Fruit fly (Drosophila melanogaster) whole organism, embryonic: ENCODE measurements around the gene CG11698.

Experiments used
- ATbp ChIP-seq: fragments of 200-800 bp; sonication (Bioruptor generic); optimal IDR thresholded peaks from 2 replicates; lab custom pipeline; 2017; ENCODE audit warnings: missing biosample characterization, mild to moderate bottlenecking, missing genetic modification characterization, missing genetic modification reagents
- Atf-2 ChIP-seq: fragments of 200-800 bp; sonication (Bioruptor generic); optimal IDR thresholded peaks from 2 replicates; lab custom pipeline; 2016; ENCODE audit warnings: missing biosample characterization, missing genetic modification characterization
- Blimp-1 ChIP-seq: fragments of 200-800 bp; sonication (Bioruptor generic); optimal IDR thresholded peaks from 3 replicates; lab custom pipeline; 2018; ENCODE audit warnings: missing biosample characterization, missing genetic modification characterization, mild to moderate bottlenecking, moderate library complexity, missing genetic modification reagents
- CG10366 ChIP-seq: fragments of 200-800 bp; sonication (Bioruptor generic); IDR thresholded peaks from 2 replicates; pipeline ENCODE4 v1.3.6; 2022; ENCODE audit warnings: missing biosample characterization, missing genetic modification characterization
- CG12155 ChIP-seq: fragments of 200-800 bp; sonication (Bioruptor generic); optimal IDR thresholded peaks from 3 replicates; lab custom pipeline; 2016; ENCODE audit warnings: missing biosample characterization, missing genetic modification characterization
- CG12219 ChIP-seq: fragments of 200-800 bp; sonication (Bioruptor generic); optimal IDR thresholded peaks from 3 replicates; lab custom pipeline; 2018; ENCODE audit warnings: missing biosample characterization, mild to moderate bottlenecking, missing genetic modification characterization
- CG13287 ChIP-seq: fragments of 200-800 bp; sonication (Bioruptor generic); IDR thresholded peaks from 2 replicates; pipeline ENCODE4 v1.3.6; 2022; ENCODE audit warnings: missing biosample characterization, missing genetic modification characterization; ENCODE audit not compliant: partially characterized antibody
- CG17328 ChIP-seq: fragments of 200-800 bp; sonication (Bioruptor generic); IDR thresholded peaks from 2 replicates; pipeline ENCODE4 v1.3.6; 2022; ENCODE audit warnings: missing biosample characterization, missing genetic modification characterization
- CG17385 ChIP-seq: fragments of 200-800 bp; sonication (Bioruptor generic); optimal IDR thresholded peaks from 3 replicates; lab custom pipeline; 2018; ENCODE audit warnings: missing biosample characterization, mild to moderate bottlenecking, missing genetic modification characterization
- CG17802 ChIP-seq: fragments of 200-800 bp; sonication (Bioruptor generic); optimal IDR thresholded peaks from 2 replicates; lab custom pipeline; 2018; ENCODE audit warnings: missing biosample characterization, mild to moderate bottlenecking, missing genetic modification characterization, moderate library complexity
- CG30020 ChIP-seq: fragments of 200-800 bp; optimal IDR thresholded peaks from 2 replicates; lab custom pipeline; 2019; ENCODE audit warnings: missing biosample characterization, mild to moderate bottlenecking, missing genetic modification characterization, moderate library complexity
- CG31224 ChIP-seq: fragments of 200-800 bp; sonication (Bioruptor generic); IDR thresholded peaks from 2 replicates; pipeline ENCODE4 v1.3.6; 2022; ENCODE audit warnings: missing biosample characterization, missing genetic modification characterization
- CG32532 ChIP-seq: fragments of 200-800 bp; sonication (Bioruptor generic); IDR thresholded peaks from 2 replicates; pipeline ENCODE4 v1.3.6; 2022; ENCODE audit warnings: missing biosample characterization, missing genetic modification characterization
- CG4360 ChIP-seq: fragments of 200-800 bp; sonication (Bioruptor generic); IDR thresholded peaks from 2 replicates; pipeline ENCODE4 v1.3.6; 2022; ENCODE audit warnings: missing biosample characterization, missing genetic modification characterization
- CG6254 ChIP-seq: fragments of 200-800 bp; sonication (Bioruptor generic); optimal IDR thresholded peaks from 3 replicates; lab custom pipeline; 2017; ENCODE audit warnings: mild to moderate bottlenecking, missing biosample characterization, missing genetic modification reagents, missing genetic modification characterization
- CG6813 ChIP-seq: fragments of 200-800 bp; sonication (Bioruptor generic); optimal IDR thresholded peaks from 2 replicates; lab custom pipeline; 2017; ENCODE audit warnings: missing biosample characterization, missing genetic modification characterization, mild to moderate bottlenecking, moderate library complexity, missing genetic modification reagents
- CG7372 ChIP-seq: fragments of 200-800 bp; sonication (Bioruptor generic); IDR thresholded peaks from 2 replicates; pipeline ENCODE4 v1.3.6; 2022; ENCODE audit warnings: missing biosample characterization, missing genetic modification characterization
- CG7786 ChIP-seq: fragments of 200-800 bp; sonication (Bioruptor generic); optimal IDR thresholded peaks from 2 replicates; lab custom pipeline; 2016; ENCODE audit warnings: missing biosample characterization, missing genetic modification characterization
- CG7987 ChIP-seq: fragments of 200-800 bp; sonication (Bioruptor generic); optimal IDR thresholded peaks from 2 replicates; lab custom pipeline; 2018; ENCODE audit warnings: missing biosample characterization, mild to moderate bottlenecking, missing genetic modification characterization, moderate library complexity
- Dll ChIP-seq: fragments of 200-800 bp; sonication (Bioruptor generic); IDR thresholded peaks from 4 replicates; pipeline ENCODE4 v1.3.6; 2022; ENCODE audit warnings: missing biosample characterization, missing genetic modification characterization; ENCODE audit not compliant: partially characterized antibody
- Fer3 ChIP-seq: fragments of 200-800 bp; sonication (Bioruptor generic); optimal IDR thresholded peaks from 2 replicates; lab custom pipeline; 2018; ENCODE audit warnings: missing biosample characterization, mild to moderate bottlenecking, missing genetic modification characterization, moderate library complexity
- HLH3B ChIP-seq: fragments of 200-800 bp; sonication (Bioruptor generic); IDR thresholded peaks from 2 replicates; pipeline ENCODE4 v1.3.6; 2022; ENCODE audit warnings: missing biosample characterization, missing genetic modification characterization
- PHDP ChIP-seq: fragments of 200-800 bp; sonication (Bioruptor generic); optimal IDR thresholded peaks from 3 replicates; lab custom pipeline; 2018; ENCODE audit warnings: missing biosample characterization, mild to moderate bottlenecking, missing genetic modification characterization, moderate library complexity
- Scr ChIP-seq: fragments of 200-800 bp; sonication (Bioruptor generic); IDR thresholded peaks from 2 replicates; pipeline ENCODE4 v1.3.6; 2022; ENCODE audit warnings: missing biosample characterization, missing genetic modification characterization; ENCODE audit not compliant: partially characterized antibody
- Spps ChIP-seq: fragments of 200-800 bp; sonication (Bioruptor generic); optimal IDR thresholded peaks from 2 replicates; lab custom pipeline; 2018; ENCODE audit warnings: missing biosample characterization, mild to moderate bottlenecking, missing genetic modification characterization
- Tbp ChIP-seq: fragments of >200 bp; optimal IDR thresholded peaks from 2 replicates; lab custom pipeline; 2018; ENCODE audit warnings: missing biosample characterization, missing genetic modification characterization
- ara ChIP-seq: fragments of 200-800 bp; sonication (Bioruptor generic); IDR thresholded peaks from 2 replicates; pipeline ENCODE4 v1.3.6; 2022; ENCODE audit warnings: missing biosample characterization, missing genetic modification characterization
- ase ChIP-seq: fragments of 200-800 bp; sonication (Bioruptor generic); IDR thresholded peaks from 3 replicates; pipeline ENCODE4 v1.3.6; 2022; ENCODE audit warnings: missing biosample characterization, missing genetic modification characterization
- bigmax ChIP-seq: fragments of 200-800 bp; sonication (Bioruptor generic); optimal IDR thresholded peaks from 2 replicates; lab custom pipeline; 2018; ENCODE audit warnings: missing biosample characterization, mild to moderate bottlenecking, missing genetic modification characterization
- btn ChIP-seq: fragments of 200-800 bp; sonication (Bioruptor generic); optimal IDR thresholded peaks from 2 replicates; lab custom pipeline; 2016; ENCODE audit warnings: missing biosample characterization, missing genetic modification characterization
- dati ChIP-seq: fragments of 200-800 bp; sonication (Bioruptor generic); IDR thresholded peaks from 2 replicates; pipeline ENCODE4 v1.3.6; 2022; ENCODE audit warnings: missing biosample characterization, missing genetic modification characterization
- ems ChIP-seq: fragments of 200-800 bp; sonication (Bioruptor generic); optimal IDR thresholded peaks from 3 replicates; lab custom pipeline; 2016; ENCODE audit warnings: missing biosample characterization, missing genetic modification characterization
- esg ChIP-seq: fragments of 200-800 bp; sonication (Bioruptor generic); conservative IDR thresholded peaks from 2 replicates; pipeline ENCODE4 v1.3.6; 2022; ENCODE audit warnings: missing biosample characterization, missing genetic modification characterization
- exex ChIP-seq: fragments of 200-800 bp; sonication (Bioruptor generic); optimal IDR thresholded peaks from 4 replicates; lab custom pipeline; 2018; ENCODE audit warnings: missing biosample characterization, mild to moderate bottlenecking, missing genetic modification characterization, moderate library complexity
- gcm ChIP-seq: fragments of 200-800 bp; sonication (Bioruptor generic); optimal IDR thresholded peaks from 2 replicates; lab custom pipeline; 2019; ENCODE audit warnings: missing biosample characterization, mild to moderate bottlenecking, missing genetic modification characterization, moderate library complexity
- knrl ChIP-seq: fragments of 200-800 bp; sonication (Bioruptor generic); IDR thresholded peaks from 3 replicates; pipeline ENCODE4 v1.3.6; 2022; ENCODE audit warnings: missing biosample characterization, missing genetic modification characterization; ENCODE audit not compliant: partially characterized antibody
- lbe ChIP-seq: fragments of 200-800 bp; sonication (Bioruptor generic); optimal IDR thresholded peaks from 2 replicates; lab custom pipeline; 2016; ENCODE audit warnings: missing biosample characterization, mild to moderate bottlenecking, missing genetic modification characterization
- luna ChIP-seq: fragments of 200-800 bp; sonication (Bioruptor generic); optimal IDR thresholded peaks from 2 replicates; lab custom pipeline; 2016; ENCODE audit warnings: missing biosample characterization, missing genetic modification characterization
- oc ChIP-seq: fragments of 200-800 bp; sonication (Bioruptor generic); optimal IDR thresholded peaks from 2 replicates; lab custom pipeline; 2018; ENCODE audit warnings: missing biosample characterization, mild to moderate bottlenecking, missing genetic modification characterization, moderate library complexity
- onecut ChIP-seq: fragments of 200-800 bp; sonication (Bioruptor generic); IDR thresholded peaks from 2 replicates; pipeline ENCODE4 v1.3.6; 2022; ENCODE audit warnings: missing biosample characterization, missing genetic modification characterization
- repo ChIP-seq: fragments of 200-800 bp; sonication (Bioruptor generic); optimal IDR thresholded peaks from 2 replicates; lab custom pipeline; 2016; ENCODE audit warnings: missing biosample characterization, missing genetic modification characterization
- ro ChIP-seq: fragments of 200-800 bp; sonication (Bioruptor generic); IDR thresholded peaks from 2 replicates; pipeline ENCODE4 v1.3.6; 2022; ENCODE audit warnings: missing biosample characterization, missing genetic modification characterization
- run ChIP-seq: fragments of 200-800 bp; sonication (Bioruptor generic); optimal IDR thresholded peaks from 3 replicates; lab custom pipeline; 2018; ENCODE audit warnings: missing biosample characterization, mild to moderate bottlenecking, missing genetic modification characterization
- sd ChIP-seq: fragments of 200-800 bp; sonication (Bioruptor generic); optimal IDR thresholded peaks from 3 replicates; lab custom pipeline; 2018; ENCODE audit warnings: missing biosample characterization, mild to moderate bottlenecking, missing genetic modification characterization, moderate library complexity
- sima ChIP-seq: fragments of 200-800 bp; sonication (Bioruptor generic); optimal IDR thresholded peaks from 2 replicates; lab custom pipeline; 2016; ENCODE audit warnings: missing biosample characterization, missing genetic modification characterization
- sna ChIP-seq: fragments of 200-800 bp; sonication (Bioruptor generic); IDR thresholded peaks from 2 replicates; pipeline ENCODE4 v1.3.6; 2022; ENCODE audit warnings: missing biosample characterization, missing genetic modification characterization; ENCODE audit not compliant: partially characterized antibody
- sqz ChIP-seq: fragments of 200-800 bp; sonication (Bioruptor generic); optimal IDR thresholded peaks from 3 replicates; lab custom pipeline; 2018; ENCODE audit warnings: missing biosample characterization, mild to moderate bottlenecking, missing genetic modification characterization
- twi ChIP-seq: fragments of 200-800 bp; optimal IDR thresholded peaks from 2 replicates; lab custom pipeline; 2019; ENCODE audit warnings: missing biosample characterization, mild to moderate bottlenecking, missing genetic modification characterization, moderate library complexity
- unpg ChIP-seq: fragments of 200-800 bp; sonication (Bioruptor generic); optimal IDR thresholded peaks from 3 replicates; lab custom pipeline; 2018; ENCODE audit warnings: missing biosample characterization, mild to moderate bottlenecking, missing genetic modification characterization, moderate library complexity
- vfl ChIP-seq: fragments of 200-800 bp; sonication (Bioruptor generic); optimal IDR thresholded peaks from 2 replicates; lab custom pipeline; 2016; ENCODE audit warnings: missing biosample characterization, missing genetic modification characterization

Gene CG11698

dm6 chr3R:8354458-8354857, 42.5 kb downstream of the CG11698 start (continued):
- no peak for TF ChIP-seq CG13287 (GFP tag; lab: Robert Waterston, UW)
- peak; percentile 89 for TF ChIP-seq sd
- TF ChIP-seq Fer3 (tag; lab: Kevin White, UChicago) = peak; percentile 66
- TF ChIP-seq luna = no peak
- TF ChIP-seq gcm (GFP tag; lab: Kevin White, UChicago) = no peak
- peak; percentile 38 for TF ChIP-seq ems
- peak; percentile 62 for TF ChIP-seq HLH3B (GFP tag; lab: Robert Waterston, UW)
- TF ChIP-seq ATbp (GFP tag; lab: Kevin White, UChicago) = peak; percentile 61
- no peak for TF ChIP-seq Tbp (GFP tag; lab: Kevin White, UChicago)
- 0 out of 2 replicates have a peak, but pooled peaks have one; percentile 25 for TF ChIP-seq esg (GFP tag; lab: Robert Waterston, UW)
- TF ChIP-seq CG7987 (GFP tag; lab: Kevin White, UChicago) = no peak
- TF ChIP-seq onecut (GFP tag; lab: Robert Waterston, UW) = no peak
- no peak for TF ChIP-seq dati (GFP tag; lab: Robert Waterston, UW)
- TF ChIP-seq Blimp-1 (GFP tag; lab: Kevin White, UChicago) = peak; percentile 15
- peak; percentile 63; the same call in 2 of the 3 replicates for TF ChIP-seq ase (GFP tag; lab: Robert Waterston, UW)
- peak; percentile 40; the same call in 1 of the 2 replicates for TF ChIP-seq CG31224 (GFP tag; lab: Robert Waterston, UW)
- peak; percentile 62 for TF ChIP-seq lbe (GFP tag; lab: Kevin White, UChicago)
- peak; percentile 22 for TF ChIP-seq CG6254 (GFP tag; lab: Kevin White, UChicago)
- peak; percentile 23; the same call in 1 of the 2 replicates for TF ChIP-seq ara
- TF ChIP-seq CG7372 (GFP tag; lab: Robert Waterston, UW) = peak; percentile 9; the same call in 1 of the 2 replicates
- peak; percentile 7 for TF ChIP-seq run (tag; lab: Kevin White, UChicago)
- no peak for TF ChIP-seq exex (tag; lab: Kevin White, UChicago)
- TF ChIP-seq Dll = no peak
- TF ChIP-seq unpg = peak; percentile 66
- no peak for TF ChIP-seq bigmax (GFP tag; lab: Kevin White, UChicago)
- TF ChIP-seq CG32532 (GFP tag; lab: Robert Waterston, UW) = peak; percentile 73
- no peak for TF ChIP-seq repo (GFP tag; lab: Kevin White, UChicago)
- no peak for TF ChIP-seq ro
- no peak for TF ChIP-seq sima (GFP tag; lab: Kevin White, UChicago)
- TF ChIP-seq CG17328 = peak; percentile 54; the same call in 1 of the 2 replicates
- no peak for TF ChIP-seq sna
- TF ChIP-seq CG17385 (GFP tag; lab: Kevin White, UChicago) = peak; percentile 38
- peak; percentile 62 for TF ChIP-seq oc (tag; lab: Kevin White, UChicago)
- 0 out of 2 replicates have a peak, but pooled peaks have one; percentile 10 for TF ChIP-seq CG4360
- TF ChIP-seq btn = no peak
- TF ChIP-seq Spps (tag; lab: Kevin White, UChicago) = no peak
- no peak for TF ChIP-seq Atf-2 (GFP tag; lab: Kevin White, UChicago)
- TF ChIP-seq CG7786 (GFP tag; lab: Kevin White, UChicago) = no peak
- no peak for TF ChIP-seq CG30020 (tag; lab: Kevin White, UChicago)
- peak; percentile 69 for TF ChIP-seq PHDP (tag; lab: Kevin White, UChicago)
- TF ChIP-seq Scr = no peak
- peak; percentile 78 for TF ChIP-seq CG10366
- TF ChIP-seq vfl = peak; percentile 10
- no peak for TF ChIP-seq CG6813
- TF ChIP-seq twi (tag; lab: Kevin White, UChicago) = no peak
- no peak for TF ChIP-seq knrl (GFP tag; lab: Robert Waterston, UW)
- TF ChIP-seq CG17802 = no peak
- no peak for TF ChIP-seq sqz
- TF ChIP-seq CG12219 (GFP tag; lab: Kevin White, UChicago) = peak; percentile 23
- TF ChIP-seq CG12155 (GFP tag; lab: Kevin White, UChicago) = peak; percentile 50
